Fruit fly (Drosophila melanogaster) whole organism, embryonic: ENCODE measurements around the gene lectin-28C.
A peak's percentile ranks its signal among the peaks of the same experiment; 100 is the strongest.

Source experiments
- ATbp ChIP-seq: fragments of 200-800 bp; sonication (Bioruptor generic); optimal IDR thresholded peaks from 2 replicates; lab custom pipeline; 2017; ENCODE audit warnings: missing biosample characterization, mild to moderate bottlenecking, missing genetic modification characterization, missing genetic modification reagents
- Asciz ChIP-seq: fragments of 200-800 bp; sonication (Bioruptor generic); optimal IDR thresholded peaks from 2 replicates; lab custom pipeline; 2017; ENCODE audit warnings: missing biosample characterization, mild to moderate bottlenecking, missing genetic modification characterization, missing genetic modification reagents
- B-H1 ChIP-seq: fragments of 200-800 bp; sonication (Bioruptor generic); IDR thresholded peaks from 3 replicates; pipeline ENCODE4 v1.3.6; 2022; ENCODE audit warnings: missing biosample characterization, missing genetic modification characterization
- B-H2 ChIP-seq: fragments of 200-800 bp; sonication (Bioruptor generic); optimal IDR thresholded peaks from 2 replicates; lab custom pipeline; 2018; ENCODE audit warnings: missing biosample characterization, mild to moderate bottlenecking, missing genetic modification characterization
- CG10654 ChIP-seq: fragments of 200-800 bp; sonication (Bioruptor generic); optimal IDR thresholded peaks from 2 replicates; lab custom pipeline; 2016; ENCODE audit warnings: missing biosample characterization, missing genetic modification characterization
- CG11560 ChIP-seq: fragments of 200-800 bp; sonication (Bioruptor generic); IDR thresholded peaks from 3 replicates; pipeline ENCODE4 v1.3.6; 2022; ENCODE audit warnings: missing biosample characterization, missing genetic modification characterization
- CG12744 ChIP-seq: fragments of 200-800 bp; sonication (Bioruptor generic); optimal IDR thresholded peaks from 2 replicates; lab custom pipeline; 2016; ENCODE audit warnings: missing biosample characterization, missing genetic modification characterization
- CG17612 ChIP-seq: fragments of 200-800 bp; sonication (Bioruptor generic); IDR thresholded peaks from 2 replicates; pipeline ENCODE4 v1.3.6; 2022; ENCODE audit warnings: missing biosample characterization, missing genetic modification characterization
- CG18599 ChIP-seq: fragments of 200-800 bp; sonication (Bioruptor generic); optimal IDR thresholded peaks from 3 replicates; lab custom pipeline; 2017; ENCODE audit warnings: missing biosample characterization, missing genetic modification characterization, mild to moderate bottlenecking, moderate library complexity, missing genetic modification reagents
- CG18764 ChIP-seq: fragments of 200-800 bp; sonication (Bioruptor generic); optimal IDR thresholded peaks from 3 replicates; lab custom pipeline; 2016; ENCODE audit warnings: missing biosample characterization, missing genetic modification characterization
- CG31365 ChIP-seq: fragments of 200-800 bp; sonication (Bioruptor generic); optimal IDR thresholded peaks from 2 replicates; lab custom pipeline; 2018; ENCODE audit warnings: missing biosample characterization, mild to moderate bottlenecking, missing genetic modification characterization
- CG31388 ChIP-seq: fragments of 200-800 bp; sonication (Bioruptor generic); optimal IDR thresholded peaks from 2 replicates; lab custom pipeline; 2016; ENCODE audit warnings: missing biosample characterization, missing genetic modification characterization
- CG31441 ChIP-seq: fragments of 200-800 bp; sonication (Bioruptor generic); IDR thresholded peaks from 2 replicates; pipeline ENCODE4 v1.3.6; 2022; ENCODE audit warnings: missing biosample characterization, missing genetic modification characterization
- CG32772 ChIP-seq: fragments of 200-800 bp; sonication (Bioruptor generic); IDR thresholded peaks from 2 replicates; pipeline ENCODE4 v1.3.6; 2022; ENCODE audit warnings: missing biosample characterization, missing genetic modification characterization
- CG3281 ChIP-seq: fragments of 200-800 bp; sonication (Bioruptor generic); optimal IDR thresholded peaks from 3 replicates; lab custom pipeline; 2017; ENCODE audit warnings: missing biosample characterization, mild to moderate bottlenecking, missing genetic modification characterization
- CG9727 ChIP-seq: fragments of 200-800 bp; sonication (Bioruptor generic); optimal IDR thresholded peaks from 3 replicates; lab custom pipeline; 2017; ENCODE audit warnings: missing biosample characterization, mild to moderate bottlenecking, missing genetic modification characterization
- CG9876 ChIP-seq: fragments of 200-800 bp; sonication (Bioruptor generic); optimal IDR thresholded peaks from 2 replicates; lab custom pipeline; 2016; ENCODE audit warnings: missing biosample characterization, missing genetic modification characterization
- Ets65A ChIP-seq: fragments of 200-800 bp; sonication (Bioruptor generic); peaks from one replicate; lab custom pipeline; 2016; ENCODE audit warnings: missing biosample characterization, missing genetic modification characterization
- Gsc ChIP-seq: fragments of 200-800 bp; sonication (Bioruptor generic); IDR thresholded peaks from 2 replicates; pipeline ENCODE4 v1.3.6; 2022; ENCODE audit warnings: missing biosample characterization, missing genetic modification characterization
- Hmr ChIP-seq: fragments of 200-800 bp; sonication (Bioruptor generic); optimal IDR thresholded peaks from 3 replicates; lab custom pipeline; 2017; ENCODE audit warnings: mild to moderate bottlenecking, missing biosample characterization, missing genetic modification reagents, missing genetic modification characterization
- Hr3 ChIP-seq: fragments of 200-800 bp; sonication (Bioruptor generic); optimal IDR thresholded peaks from 3 replicates; lab custom pipeline; 2016; ENCODE audit warnings: missing biosample characterization, missing genetic modification characterization
- Lpt ChIP-seq: fragments of >200 bp; optimal IDR thresholded peaks from 2 replicates; lab custom pipeline; 2018; ENCODE audit warnings: missing biosample characterization, missing genetic modification characterization
- Nf-YB ChIP-seq: fragments of 200-800 bp; sonication (Bioruptor generic); optimal IDR thresholded peaks from 3 replicates; lab custom pipeline; 2019; ENCODE audit warnings: missing biosample characterization, mild to moderate bottlenecking, missing genetic modification characterization, moderate library complexity
- NfI ChIP-seq: fragments of 200-800 bp; sonication (Bioruptor generic); optimal IDR thresholded peaks from 3 replicates; lab custom pipeline; 2018; ENCODE audit warnings: missing biosample characterization, mild to moderate bottlenecking, missing genetic modification characterization, moderate library complexity
- Oaz ChIP-seq: fragments of 200-800 bp; sonication (Bioruptor generic); IDR thresholded peaks from 2 replicates; pipeline ENCODE4 v1.3.6; 2022; ENCODE audit warnings: missing biosample characterization, missing genetic modification characterization
- Optix ChIP-seq: fragments of 200-800 bp; sonication (Bioruptor generic); IDR thresholded peaks from 3 replicates; pipeline ENCODE4 v1.3.6; 2022; ENCODE audit warnings: missing biosample characterization, missing genetic modification characterization
- Ravus ChIP-seq: fragments of 200-800 bp; sonication (Bioruptor generic); IDR thresholded peaks from 2 replicates; pipeline ENCODE4 v1.3.6; 2022; ENCODE audit warnings: missing biosample characterization, missing genetic modification characterization
- Scr ChIP-seq: fragments of 200-800 bp; sonication (Bioruptor generic); IDR thresholded peaks from 2 replicates; pipeline ENCODE4 v1.3.6; 2022; ENCODE audit warnings: missing biosample characterization, missing genetic modification characterization; ENCODE audit not compliant: partially characterized antibody
- Tbp ChIP-seq: fragments of >200 bp; optimal IDR thresholded peaks from 2 replicates; lab custom pipeline; 2018; ENCODE audit warnings: missing biosample characterization, missing genetic modification characterization
- Xrp1 ChIP-seq: fragments of 200-800 bp; sonication (Bioruptor generic); IDR thresholded peaks from 2 replicates; pipeline ENCODE4 v1.3.6; 2022; ENCODE audit warnings: missing biosample characterization, missing genetic modification characterization
- amos ChIP-seq: fragments of 200-800 bp; sonication (Bioruptor generic); IDR thresholded peaks from 2 replicates; pipeline ENCODE4 v1.3.6; 2022; ENCODE audit warnings: missing biosample characterization, missing genetic modification characterization; ENCODE audit not compliant: partially characterized antibody
- ash1 ChIP-seq: fragments of 200-800 bp; sonication (Bioruptor generic); optimal IDR thresholded peaks from 2 replicates; lab custom pipeline; 2018; ENCODE audit warnings: missing biosample characterization, mild to moderate bottlenecking, missing genetic modification characterization
- dm ChIP-seq: fragments of 200-800 bp; sonication (Bioruptor generic); optimal IDR thresholded peaks from 3 replicates; lab custom pipeline; 2016; ENCODE audit warnings: missing biosample characterization, missing genetic modification characterization
- gfzf ChIP-seq: fragments of 200-800 bp; sonication (Bioruptor generic); optimal IDR thresholded peaks from 2 replicates; lab custom pipeline; 2016; ENCODE audit warnings: missing biosample characterization, mild to moderate bottlenecking, missing genetic modification characterization, moderate library complexity
- hth ChIP-seq: fragments of >200 bp; optimal IDR thresholded peaks from 2 replicates; lab custom pipeline; 2017; ENCODE audit warnings: inconsistent platforms
- klu ChIP-seq: fragments of 200-800 bp; sonication (Bioruptor generic); IDR thresholded peaks from 2 replicates; pipeline ENCODE4 v1.3.6; 2022; ENCODE audit warnings: missing biosample characterization, missing genetic modification characterization
- lab ChIP-seq: fragments of 200-800 bp; sonication (Bioruptor generic); optimal IDR thresholded peaks from 3 replicates; lab custom pipeline; 2017; ENCODE audit warnings: missing biosample characterization, missing genetic modification characterization, mild to moderate bottlenecking, moderate library complexity, missing genetic modification reagents
- nerfin-1 ChIP-seq: fragments of 200-800 bp; sonication (Bioruptor generic); optimal IDR thresholded peaks from 3 replicates; lab custom pipeline; 2019; ENCODE audit warnings: missing biosample characterization, mild to moderate bottlenecking, missing genetic modification characterization, moderate library complexity
- nerfin-2 ChIP-seq: fragments of 200-800 bp; sonication (Bioruptor generic); IDR thresholded peaks from 2 replicates; pipeline ENCODE4 v1.3.6; 2022; ENCODE audit warnings: missing biosample characterization, missing genetic modification characterization; ENCODE audit not compliant: partially characterized antibody
- nom ChIP-seq: fragments of 200-800 bp; sonication (Bioruptor generic); optimal IDR thresholded peaks from 2 replicates; lab custom pipeline; 2017; ENCODE audit warnings: missing biosample characterization, missing genetic modification characterization, mild to moderate bottlenecking, moderate library complexity, missing genetic modification reagents
- onecut ChIP-seq: fragments of 200-800 bp; sonication (Bioruptor generic); IDR thresholded peaks from 2 replicates; pipeline ENCODE4 v1.3.6; 2022; ENCODE audit warnings: missing biosample characterization, missing genetic modification characterization
- phol ChIP-seq: fragments of 200-800 bp; sonication (Bioruptor generic); optimal IDR thresholded peaks from 3 replicates; lab custom pipeline; 2018; ENCODE audit warnings: missing biosample characterization, mild to moderate bottlenecking, missing genetic modification characterization, moderate library complexity
- ranshi ChIP-seq: fragments of 200-800 bp; sonication (Bioruptor generic); IDR thresholded peaks from 2 replicates; pipeline ENCODE4 v1.3.6; 2022; ENCODE audit warnings: missing biosample characterization, missing genetic modification characterization
- rib ChIP-seq: fragments of 200-800 bp; sonication (Bioruptor generic); IDR thresholded peaks from 2 replicates; pipeline ENCODE4 v1.3.6; 2022; ENCODE audit warnings: missing biosample characterization, missing genetic modification characterization
- row ChIP-seq: fragments of 200-800 bp; sonication (Bioruptor generic); IDR thresholded peaks from 3 replicates; pipeline ENCODE4 v1.3.6; 2022; ENCODE audit warnings: missing biosample characterization, missing genetic modification characterization
- slbo ChIP-seq: fragments of 200-800 bp; sonication (Bioruptor generic); IDR thresholded peaks from 2 replicates; pipeline ENCODE4 v1.3.6; 2022; ENCODE audit warnings: missing biosample characterization, missing genetic modification characterization
- ssp ChIP-seq: fragments of 200-800 bp; sonication (Bioruptor generic); IDR thresholded peaks from 2 replicates; pipeline ENCODE4 v1.3.6; 2022; ENCODE audit warnings: missing biosample characterization, missing genetic modification characterization
- toy ChIP-seq: fragments of 200-800 bp; sonication (Bioruptor generic); IDR thresholded peaks from 2 replicates; pipeline ENCODE4 v1.3.6; 2022; ENCODE audit warnings: missing biosample characterization, missing genetic modification characterization
- twi ChIP-seq: fragments of 200-800 bp; optimal IDR thresholded peaks from 2 replicates; lab custom pipeline; 2019; ENCODE audit warnings: missing biosample characterization, mild to moderate bottlenecking, missing genetic modification characterization, moderate library complexity
- vfl ChIP-seq: fragments of 200-800 bp; sonication (Bioruptor generic); optimal IDR thresholded peaks from 2 replicates; lab custom pipeline; 2016; ENCODE audit warnings: missing biosample characterization, missing genetic modification characterization
- vnd ChIP-seq: fragments of 200-800 bp; sonication (Bioruptor generic); IDR thresholded peaks from 3 replicates; pipeline ENCODE4 v1.3.6; 2022; ENCODE audit warnings: missing biosample characterization, missing genetic modification characterization; ENCODE audit not compliant: partially characterized antibody
- zfh2 ChIP-seq: fragments of 200-800 bp; sonication (Bioruptor generic); optimal IDR thresholded peaks from 2 replicates; lab custom pipeline; 2016; ENCODE audit warnings: missing biosample characterization, missing genetic modification characterization

Gene lectin-28C

dm6 chr2L:7851609-7852008, 5.3 kb upstream of the lectin-28C start (continued):
- TF ChIP-seq vnd (GFP tag; lab: Robert Waterston, UW) (no peak), klu (no peak), CG31388 (GFP tag; lab: Kevin White, UChicago) (no peak), Scr (GFP tag; lab: Robert Waterston, UW) (no peak), onecut (GFP tag; lab: Robert Waterston, UW) (no peak), CG31365 (tag; lab: Kevin White, UChicago) (no peak), CG18599 (GFP tag; lab: Kevin White, UChicago) (peak; percentile 57), Lpt (GFP tag; lab: Kevin White, UChicago) (no peak), CG10654 (no peak), ash1 (GFP tag; lab: Kevin White, UChicago) (no peak), amos (no peak), twi (tag; lab: Kevin White, UChicago) (no peak), Nf-YB (GFP tag; lab: Kevin White, UChicago) (no peak), nerfin-1 (tag; lab: Kevin White, UChicago) (no peak), Optix (GFP tag; lab: Robert Waterston, UW) (0 out of 3 replicates have a peak, but pooled peaks have one; percentile 20), row (GFP tag; lab: Robert Waterston, UW) (peak; percentile 62), Oaz (GFP tag; lab: Robert Waterston, UW) (no peak), Tbp (GFP tag; lab: Kevin White, UChicago) (no peak), lab (GFP tag; lab: Kevin White, UChicago) (peak; percentile 59), rib (GFP tag; lab: Robert Waterston, UW) (no peak), Ravus (GFP tag; lab: Robert Waterston, UW) (no peak), CG17612 (GFP tag; lab: Robert Waterston, UW) (no peak), NfI (GFP tag; lab: Kevin White, UChicago) (no peak), zfh2 (GFP tag; lab: Kevin White, UChicago) (no peak), toy (GFP tag; lab: Robert Waterston, UW) (no peak), nom (no peak), CG32772 (no peak), ssp (GFP tag; lab: Robert Waterston, UW) (0 out of 2 replicates have a peak, but pooled peaks have one; percentile 10), B-H2 (no peak), phol (peak; percentile 51), CG31441 (GFP tag; lab: Robert Waterston, UW) (peak; percentile 68), hth (lab: Kevin White, UChicago) (no peak), Hr3 (GFP tag; lab: Kevin White, UChicago) (no peak), Ets65A (GFP tag; lab: Kevin White, UChicago) (no peak), CG9876 (GFP tag; lab: Kevin White, UChicago) (no peak), slbo (peak; percentile 19; the same call in 1 of the 2 replicates), Asciz (GFP tag; lab: Kevin White, UChicago) (peak; percentile 4), Xrp1 (GFP tag; lab: Robert Waterston, UW) (peak; percentile 61; the same call in 1 of the 2 replicates), CG18764 (GFP tag; lab: Kevin White, UChicago) (no peak), ranshi (GFP tag; lab: Robert Waterston, UW) (0 out of 2 replicates have a peak, but pooled peaks have one; percentile 7), CG9727 (GFP tag; lab: Kevin White, UChicago) (peak; percentile 48), Gsc (no peak), gfzf (GFP tag; lab: Kevin White, UChicago) (no peak), CG12744 (GFP tag; lab: Kevin White, UChicago) (no peak), CG11560 (tag; lab: Robert Waterston, UW) (no peak), ATbp (peak; percentile 5), B-H1 (GFP tag; lab: Robert Waterston, UW) (no peak), Hmr (peak; percentile 52), nerfin-2 (GFP tag; lab: Robert Waterston, UW) (no peak), CG3281 (GFP tag; lab: Kevin White, UChicago) (peak; percentile 21), vfl (no peak), dm (GFP tag; lab: Kevin White, UChicago) (no peak)
